Fruit fly (Drosophila melanogaster): ENCODE measurements around the gene CG5555.

DNA sequence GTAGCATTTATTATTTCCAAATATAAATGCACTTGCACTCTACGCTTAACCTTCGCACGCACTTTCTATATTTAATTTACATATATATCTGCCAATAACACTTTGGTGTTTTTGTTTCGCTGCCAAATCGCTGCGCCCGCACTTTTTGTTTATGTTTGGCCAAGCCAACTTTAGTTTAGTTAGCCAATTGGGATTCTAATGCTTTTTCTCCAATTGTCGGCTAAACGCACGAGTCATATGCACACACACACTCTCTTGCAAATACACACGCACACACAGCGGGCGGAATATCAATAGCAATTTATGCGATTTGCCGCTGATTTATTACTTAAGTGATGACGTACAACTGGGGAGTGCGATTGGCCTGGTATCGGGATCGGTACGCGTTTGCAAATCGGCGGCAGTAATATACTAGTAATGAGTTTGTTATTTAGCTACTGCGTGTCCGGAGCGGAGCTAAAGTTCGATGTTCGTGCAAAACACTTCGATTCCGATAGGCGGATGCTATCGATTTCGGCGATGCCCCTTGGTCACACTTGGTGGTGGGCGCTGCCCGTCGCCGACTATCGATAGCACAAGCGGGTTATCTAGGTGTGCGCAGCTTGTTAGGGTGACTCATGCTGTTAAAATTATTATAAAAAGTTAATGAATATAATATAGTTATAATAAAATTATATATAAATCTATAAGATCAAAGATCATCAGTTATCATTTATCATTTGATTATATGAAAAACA lies 46.0 kb upstream of the CG5555 start, which contains the start of gene vib:
- TF ChIP-seq CG12605 (GFP tag; IDR thresholded peaks at IDR 0.05), result 0 out of 2 replicates have a peak, but pooled peaks have one; percentile 26
- TF ChIP-seq Pif1B (GFP tag; optimal IDR thresholded peaks at IDR 0.05), result no peak
- TF ChIP-seq CG8159 (tag; optimal IDR thresholded peaks at IDR 0.05), result peak; percentile 37
- TF ChIP-seq CG10348 (GFP tag; IDR thresholded peaks at IDR 0.05), result no peak
- TF ChIP-seq gl (tag; optimal IDR thresholded peaks at IDR 0.05), result no peak

All from whole organism, pupa.